Fruit fly (Drosophila melanogaster) whole organism, embryonic: ENCODE results near the gene CG32812.

ENCODE experiments used
- Atf-2 ChIP-seq: fragments of 200-800 bp; sonication (Bioruptor generic); optimal IDR thresholded peaks from 2 replicates; lab custom pipeline; 2016; ENCODE audit warnings: missing biosample characterization, missing genetic modification characterization
- BEAF-32 ChIP-seq: fragments of 200-800 bp; sonication (Bioruptor generic); optimal IDR thresholded peaks from 3 replicates; lab custom pipeline; 2017; ENCODE audit warnings: missing biosample characterization, missing genetic modification characterization, mild to moderate bottlenecking, moderate library complexity, missing genetic modification reagents
- CG10147 ChIP-seq: fragments of 200-800 bp; sonication (Bioruptor generic); optimal IDR thresholded peaks from 2 replicates; lab custom pipeline; 2019; ENCODE audit warnings: missing biosample characterization, mild to moderate bottlenecking, missing genetic modification characterization, moderate library complexity
- CG10462 ChIP-seq: fragments of 200-800 bp; sonication (Bioruptor generic); optimal IDR thresholded peaks from 2 replicates; lab custom pipeline; 2016; ENCODE audit warnings: missing biosample characterization, missing genetic modification characterization
- CG10543 ChIP-seq: fragments of 200-800 bp; sonication (Bioruptor generic); optimal IDR thresholded peaks from 3 replicates; lab custom pipeline; 2017; ENCODE audit warnings: missing biosample characterization, mild to moderate bottlenecking, missing genetic modification characterization, moderate library complexity
- CG12744 ChIP-seq: fragments of 200-800 bp; sonication (Bioruptor generic); optimal IDR thresholded peaks from 2 replicates; lab custom pipeline; 2016; ENCODE audit warnings: missing biosample characterization, missing genetic modification characterization
- CG12942 ChIP-seq: fragments of 200-800 bp; sonication (Bioruptor generic); optimal IDR thresholded peaks from 3 replicates; lab custom pipeline; 2016; ENCODE audit warnings: missing biosample characterization, missing genetic modification characterization
- CG15269 ChIP-seq: fragments of 200-800 bp; sonication (Bioruptor generic); optimal IDR thresholded peaks from 2 replicates; lab custom pipeline; 2018; ENCODE audit warnings: missing biosample characterization, mild to moderate bottlenecking, missing genetic modification characterization, moderate library complexity
- CG15479 ChIP-seq: fragments of 200-800 bp; sonication (Bioruptor generic); optimal IDR thresholded peaks from 3 replicates; lab custom pipeline; 2019; ENCODE audit warnings: missing biosample characterization, mild to moderate bottlenecking, missing genetic modification characterization, moderate library complexity
- CG17612 ChIP-seq: fragments of 200-800 bp; sonication (Bioruptor generic); IDR thresholded peaks from 2 replicates; pipeline ENCODE4 v1.3.6; 2022; ENCODE audit warnings: missing biosample characterization, missing genetic modification characterization
- CG17912 ChIP-seq: fragments of 200-800 bp; sonication (Bioruptor generic); optimal IDR thresholded peaks from 2 replicates; lab custom pipeline; 2018; ENCODE audit warnings: missing biosample characterization, mild to moderate bottlenecking, missing genetic modification characterization
- CG31224 ChIP-seq: fragments of 200-800 bp; sonication (Bioruptor generic); IDR thresholded peaks from 2 replicates; pipeline ENCODE4 v1.3.6; 2022; ENCODE audit warnings: missing biosample characterization, missing genetic modification characterization
- CG3163 ChIP-seq: fragments of 200-800 bp; sonication (Bioruptor generic); optimal IDR thresholded peaks from 3 replicates; lab custom pipeline; 2016; ENCODE audit warnings: missing biosample characterization, missing genetic modification characterization
- CG33213 ChIP-seq: fragments of 200-800 bp; sonication (Bioruptor generic); optimal IDR thresholded peaks from 3 replicates; lab custom pipeline; 2016; ENCODE audit warnings: missing biosample characterization, missing genetic modification characterization
- CG4854 ChIP-seq: fragments of 200-800 bp; sonication (Bioruptor generic); optimal IDR thresholded peaks from 2 replicates; lab custom pipeline; 2016; ENCODE audit warnings: missing biosample characterization, missing genetic modification characterization, inconsistent platforms
- CG6791 ChIP-seq: fragments of 200-800 bp; sonication (Bioruptor generic); IDR thresholded peaks from 3 replicates; pipeline ENCODE4 v1.3.6; 2022; ENCODE audit warnings: missing biosample characterization, missing genetic modification characterization; ENCODE audit not compliant: partially characterized antibody
- CG6854 ChIP-seq: fragments of 200-800 bp; sonication (Bioruptor generic); optimal IDR thresholded peaks from 3 replicates; lab custom pipeline; 2017; ENCODE audit warnings: missing biosample characterization, mild to moderate bottlenecking, missing genetic modification characterization
- CG9437 ChIP-seq: fragments of 200-800 bp; sonication (Bioruptor generic); optimal IDR thresholded peaks from 2 replicates; lab custom pipeline; 2018; ENCODE audit warnings: missing biosample characterization, mild to moderate bottlenecking, missing genetic modification characterization
- CTCF ChIP-seq: fragments of 200-800 bp; sonication (Bioruptor generic); optimal IDR thresholded peaks from 2 replicates; lab custom pipeline; 2017; ENCODE audit warnings: missing biosample characterization, mild to moderate bottlenecking, missing genetic modification characterization, moderate library complexity
- D19A ChIP-seq: fragments of 200-800 bp; optimal IDR thresholded peaks from 3 replicates; lab custom pipeline; 2019; ENCODE audit warnings: missing biosample characterization, mild to moderate bottlenecking, missing genetic modification characterization, moderate library complexity
- Dbx ChIP-seq: fragments of 200-800 bp; sonication (Bioruptor generic); IDR thresholded peaks from 3 replicates; pipeline ENCODE4 v1.3.6; 2022; ENCODE audit warnings: missing biosample characterization, missing genetic modification characterization
- Elba2 ChIP-seq: fragments of 200-800 bp; sonication (Bioruptor generic); optimal IDR thresholded peaks from 3 replicates; lab custom pipeline; 2016; ENCODE audit warnings: missing biosample characterization, missing genetic modification characterization
- Ets65A ChIP-seq: fragments of 200-800 bp; sonication (Bioruptor generic); peaks from one replicate; lab custom pipeline; 2016; ENCODE audit warnings: missing biosample characterization, missing genetic modification characterization
- Fer1 ChIP-seq: fragments of 200-800 bp; sonication (Bioruptor generic); optimal IDR thresholded peaks from 2 replicates; lab custom pipeline; 2017; ENCODE audit warnings: missing biosample characterization, mild to moderate bottlenecking, missing genetic modification characterization
- Hmr ChIP-seq: fragments of 200-800 bp; sonication (Bioruptor generic); optimal IDR thresholded peaks from 3 replicates; lab custom pipeline; 2017; ENCODE audit warnings: mild to moderate bottlenecking, missing biosample characterization, missing genetic modification reagents, missing genetic modification characterization
- Lhr ChIP-seq: fragments of 200-800 bp; sonication (Bioruptor generic); optimal IDR thresholded peaks from 3 replicates; lab custom pipeline; 2017; ENCODE audit warnings: mild to moderate bottlenecking, missing biosample characterization, missing genetic modification reagents, missing genetic modification characterization
- Lim3 ChIP-seq: fragments of 200-800 bp; sonication (Bioruptor generic); IDR thresholded peaks from 2 replicates; pipeline ENCODE4 v1.3.6; 2022; ENCODE audit warnings: missing biosample characterization, missing genetic modification characterization
- Nf-YC ChIP-seq: fragments of 200-800 bp; optimal IDR thresholded peaks from 3 replicates; lab custom pipeline; 2019; ENCODE audit warnings: missing biosample characterization, mild to moderate bottlenecking, missing genetic modification characterization, moderate library complexity
- ab ChIP-seq: fragments of 200-800 bp; sonication (Bioruptor generic); optimal IDR thresholded peaks from 2 replicates; lab custom pipeline; 2016; ENCODE audit warnings: missing biosample characterization, missing genetic modification characterization
- bbx ChIP-seq: fragments of 200-800 bp; sonication (Bioruptor generic); IDR thresholded peaks from 2 replicates; pipeline ENCODE4 v1.3.6; 2022; ENCODE audit warnings: missing biosample characterization, missing genetic modification characterization; ENCODE audit not compliant: partially characterized antibody
- caup ChIP-seq: fragments of 200-800 bp; sonication (Bioruptor generic); optimal IDR thresholded peaks from 3 replicates; lab custom pipeline; 2017; ENCODE audit warnings: missing biosample characterization, mild to moderate bottlenecking, missing genetic modification characterization, moderate library complexity; ENCODE audit not compliant: severe bottlenecking
- crp ChIP-seq, 2 experiments: fragments of 200-800 bp; sonication (Bioruptor generic); optimal IDR thresholded peaks; 2 replicates in 1 of 2; 3 replicates in 1 of 2; lab custom pipeline; 2017; ENCODE audit warnings: missing biosample characterization in 2 of 2, missing genetic modification characterization in 2 of 2, mild to moderate bottlenecking in 1 of 2, moderate library complexity in 1 of 2
- gfzf ChIP-seq: fragments of 200-800 bp; sonication (Bioruptor generic); optimal IDR thresholded peaks from 2 replicates; lab custom pipeline; 2016; ENCODE audit warnings: missing biosample characterization, mild to moderate bottlenecking, missing genetic modification characterization, moderate library complexity
- grn ChIP-seq: fragments of 200-800 bp; sonication (Bioruptor generic); optimal IDR thresholded peaks from 3 replicates; lab custom pipeline; 2017; ENCODE audit warnings: missing biosample characterization, missing genetic modification characterization
- insv ChIP-seq, 2 experiments: fragments of 200-800 bp; sonication (Bioruptor generic); optimal IDR thresholded peaks; 3 replicates each; lab custom pipeline; 2016 to 2018; ENCODE audit warnings: missing biosample characterization in 2 of 2, missing genetic modification characterization in 2 of 2
- kni ChIP-seq: fragments of 200-800 bp; sonication (Bioruptor generic); optimal IDR thresholded peaks from 3 replicates; lab custom pipeline; 2017; ENCODE audit warnings: mild to moderate bottlenecking, missing biosample characterization, missing genetic modification reagents, missing genetic modification characterization
- lola ChIP-seq, 3 experiments: fragments of >200 bp in 2 of 3; fragments of 200-800 bp in 1 of 3; sonication (Bioruptor generic) in 1 of 3; optimal IDR thresholded peaks; 2 replicates each; lab custom pipeline; 2017 to 2019; ENCODE audit warnings: missing biosample characterization in 3 of 3, missing genetic modification characterization in 3 of 3, mild to moderate bottlenecking in 1 of 3, moderate library complexity in 1 of 3
- nerfin-1 ChIP-seq: fragments of 200-800 bp; sonication (Bioruptor generic); optimal IDR thresholded peaks from 3 replicates; lab custom pipeline; 2019; ENCODE audit warnings: missing biosample characterization, mild to moderate bottlenecking, missing genetic modification characterization, moderate library complexity
- phol ChIP-seq: fragments of 200-800 bp; sonication (Bioruptor generic); optimal IDR thresholded peaks from 3 replicates; lab custom pipeline; 2018; ENCODE audit warnings: missing biosample characterization, mild to moderate bottlenecking, missing genetic modification characterization, moderate library complexity
- pita ChIP-seq: fragments of 200-800 bp; sonication (Bioruptor generic); optimal IDR thresholded peaks from 2 replicates; lab custom pipeline; 2017; ENCODE audit warnings: missing biosample characterization, mild to moderate bottlenecking, missing genetic modification characterization
- pros ChIP-seq: fragments of 200-800 bp; sonication (Bioruptor generic); optimal IDR thresholded peaks from 3 replicates; lab custom pipeline; 2019; ENCODE audit warnings: missing biosample characterization, mild to moderate bottlenecking, missing genetic modification characterization, moderate library complexity
- pzg ChIP-seq: fragments of 200-800 bp; sonication (Bioruptor generic); optimal IDR thresholded peaks from 3 replicates; lab custom pipeline; 2018; ENCODE audit warnings: missing biosample characterization, mild to moderate bottlenecking, missing genetic modification characterization, moderate library complexity
- sd ChIP-seq: fragments of 200-800 bp; sonication (Bioruptor generic); optimal IDR thresholded peaks from 3 replicates; lab custom pipeline; 2018; ENCODE audit warnings: missing biosample characterization, mild to moderate bottlenecking, missing genetic modification characterization, moderate library complexity
- slou ChIP-seq: fragments of 200-800 bp; sonication (Bioruptor generic); optimal IDR thresholded peaks from 3 replicates; lab custom pipeline; 2016; ENCODE audit warnings: missing biosample characterization, missing genetic modification characterization
- sob ChIP-seq: fragments of 200-800 bp; sonication (Bioruptor generic); IDR thresholded peaks from 2 replicates; pipeline ENCODE4 v1.3.6; 2022; ENCODE audit warnings: missing biosample characterization, missing genetic modification characterization
- stc ChIP-seq: fragments of 200-800 bp; sonication (Bioruptor generic); IDR thresholded peaks from 2 replicates; pipeline ENCODE4 v1.3.6; 2022; ENCODE audit warnings: missing biosample characterization, missing genetic modification characterization
- stwl ChIP-seq: fragments of 200-800 bp; sonication (Bioruptor generic); optimal IDR thresholded peaks from 3 replicates; lab custom pipeline; 2018; ENCODE audit warnings: missing biosample characterization, mild to moderate bottlenecking, missing genetic modification characterization, moderate library complexity
- tgo ChIP-seq: fragments of 200-800 bp; sonication (Bioruptor generic); IDR thresholded peaks from 3 replicates; pipeline ENCODE4 v1.3.6; 2022; ENCODE audit warnings: missing biosample characterization, missing genetic modification characterization
- tx ChIP-seq: fragments of 200-800 bp; sonication (Bioruptor generic); optimal IDR thresholded peaks from 2 replicates; lab custom pipeline; 2016; ENCODE audit warnings: missing biosample characterization, missing genetic modification characterization

The CG32812 gene

DNA sequence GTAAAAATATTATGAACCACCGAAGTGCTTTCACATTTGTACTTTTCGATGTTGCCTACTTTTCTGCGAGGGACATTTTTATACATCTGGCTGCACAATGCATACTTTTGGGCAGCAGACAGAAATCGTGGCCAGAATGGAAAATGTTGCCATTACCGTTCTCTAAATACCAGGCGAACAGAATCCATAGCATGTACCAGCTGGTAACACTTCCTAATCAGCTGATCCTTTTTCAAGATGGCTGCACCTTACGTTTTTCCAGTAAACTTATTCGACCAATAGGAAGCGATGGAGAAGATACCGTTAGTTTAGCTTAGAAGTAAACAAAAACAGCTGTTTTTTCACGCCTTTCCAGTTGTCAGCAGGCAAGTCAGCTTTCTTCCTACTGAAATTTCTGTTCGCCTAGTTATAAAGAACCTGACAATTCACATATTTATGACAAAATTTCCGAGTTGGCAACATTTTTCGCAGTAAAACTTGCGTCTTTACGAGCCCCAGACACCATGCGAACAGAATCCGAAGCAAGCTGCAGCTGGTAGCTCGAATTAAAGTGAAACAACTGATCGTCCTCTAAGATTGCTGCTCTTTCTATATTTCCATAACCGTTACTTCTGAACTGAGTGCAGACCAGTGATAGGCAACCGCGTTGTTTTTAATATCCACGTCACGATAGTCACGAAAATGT lies 2.0 kb downstream of the CG32812 start (continued):
- TF ChIP-seq CG17612 (peak; percentile 39; the same call in 1 of the 2 replicates), bbx (no peak), slou (GFP tag; lab: Kevin White, UChicago) (no peak), stwl (tag; lab: Kevin White, UChicago) (peak; percentile 17), CG10543 (GFP tag; lab: Kevin White, UChicago) (no peak), CG10462 (GFP tag; lab: Kevin White, UChicago) (peak; percentile 67), gfzf (peak; percentile 50), CG6791 (GFP tag; lab: Robert Waterston, UW) (peak; percentile 38; the same call in 1 of the 3 replicates), nerfin-1 (tag; lab: Kevin White, UChicago) (peak; percentile 80), D19A (tag; lab: Kevin White, UChicago) (no peak), CG31224 (GFP tag; lab: Robert Waterston, UW) (peak; percentile 86), tgo (no peak), CG9437 (peak; percentile 46), kni (peak; percentile 28), CG15269 (no peak), phol (peak; percentile 93), CG12942 (GFP tag; lab: Kevin White, UChicago) (no peak), CTCF (GFP tag; lab: Kevin White, UChicago) (peak; percentile 45), CG12744 (GFP tag; lab: Kevin White, UChicago) (no peak), crp (GFP tag; optimal IDR thresholded peaks at IDR 0.05; lab: Kevin White, UChicago) (peak in 1 of 2 experiments; percentile 80), grn (no peak), CG6854 (no peak), CG15479 (GFP tag; lab: Kevin White, UChicago) (no peak), Lim3 (GFP tag; lab: Robert Waterston, UW) (no peak), CG10147 (no peak), Ets65A (GFP tag; lab: Kevin White, UChicago) (no peak), stc (peak; percentile 17; the same call in 1 of the 2 replicates), ab (GFP tag; lab: Kevin White, UChicago) (no peak), Hmr (GFP tag; lab: Kevin White, UChicago) (peak; percentile 23), Elba2 (GFP tag; lab: Kevin White, UChicago) (peak; percentile 86), CG4854 (no peak), pzg (peak; percentile 9), pros (GFP tag; lab: Kevin White, UChicago) (peak; percentile 76), sob (GFP tag; lab: Robert Waterston, UW) (no peak), BEAF-32 (GFP tag; lab: Kevin White, UChicago) (no peak), CG3163 (no peak), Nf-YC (tag; lab: Kevin White, UChicago) (peak; percentile 96), CG17912 (no peak), insv (GFP tag; optimal IDR thresholded peaks at IDR 0.05; lab: Kevin White, UChicago) (peak in 1 of 2 experiments; percentile 6), CG33213 (GFP tag; lab: Kevin White, UChicago) (peak; percentile 52), Atf-2 (GFP tag; lab: Kevin White, UChicago) (no peak), pita (GFP tag; lab: Kevin White, UChicago) (no peak), Dbx (GFP tag; lab: Robert Waterston, UW) (no peak), Lhr (peak; percentile 95), lola (GFP tag; optimal IDR thresholded peaks at IDR 0.05; lab: Kevin White, UChicago) (no peak), sd (tag; lab: Kevin White, UChicago) (peak; percentile 41), Fer1 (GFP tag; lab: Kevin White, UChicago) (no peak), tx (GFP tag; lab: Kevin White, UChicago) (no peak), caup (GFP tag; lab: Kevin White, UChicago) (no peak)
